Fruit fly (Drosophila melanogaster) whole organism, wandering third instar larva: ENCODE measurements around the gene insv.

Source experiments
- CG32264 ChIP-seq: fragments of 200-800 bp; sonication (Bioruptor generic); optimal IDR thresholded peaks from 2 replicates; lab custom pipeline; 2016; ENCODE audit warnings: missing biosample characterization, missing genetic modification characterization
- OdsH ChIP-seq: fragments of 200-800 bp; sonication (Bioruptor generic); optimal IDR thresholded peaks from 2 replicates; lab custom pipeline; 2016; ENCODE audit warnings: missing biosample characterization, mild to moderate bottlenecking, missing genetic modification characterization
- h ChIP-seq: fragments of 200-800 bp; sonication (Bioruptor generic); optimal IDR thresholded peaks from 3 replicates; lab custom pipeline; 2016; ENCODE audit warnings: missing biosample characterization, mild to moderate bottlenecking, missing genetic modification characterization
- psq ChIP-seq: fragments of 200-800 bp; sonication (Bioruptor generic); optimal IDR thresholded peaks from 3 replicates; lab custom pipeline; 2017; ENCODE audit warnings: missing biosample characterization, mild to moderate bottlenecking, missing genetic modification characterization, moderate library complexity
- tai ChIP-seq: sonication (Bioruptor generic); optimal IDR thresholded peaks from 2 replicates; lab custom pipeline; 2016; ENCODE audit warnings: missing biosample characterization, missing genetic modification characterization

dm6 chr2L:2579669-2580351 is 3.0 kb upstream of the insv start, which contains the start of the genes ND-B17.2 and Arpc5:
- TF ChIP-seq h (GFP tag; lab: Kevin White, UChicago) (no peak), OdsH (GFP tag; lab: Kevin White, UChicago) (no peak), tai (GFP tag; lab: Kevin White, UChicago) (no peak), psq (GFP tag; lab: Kevin White, UChicago) (no peak), CG32264 (no peak)
